Fruit fly (Drosophila melanogaster) whole organism, embryonic: ENCODE measurements around the gene CG43088.
A peak's percentile ranks its signal among the peaks of the same experiment; 100 is the strongest.

Experiments
- BEAF-32 ChIP-seq: fragments of 200-800 bp; sonication (Bioruptor generic); optimal IDR thresholded peaks from 3 replicates; lab custom pipeline; 2017; ENCODE audit warnings: missing biosample characterization, missing genetic modification characterization, mild to moderate bottlenecking, moderate library complexity, missing genetic modification reagents
- CG10267 ChIP-seq: fragments of 200-800 bp; sonication (Bioruptor generic); optimal IDR thresholded peaks from 2 replicates; lab custom pipeline; 2018; ENCODE audit warnings: missing biosample characterization, mild to moderate bottlenecking, missing genetic modification characterization, moderate library complexity
- CG11723 ChIP-seq: fragments of 200-800 bp; sonication (Bioruptor generic); optimal IDR thresholded peaks from 2 replicates; lab custom pipeline; 2017; ENCODE audit warnings: missing biosample characterization, mild to moderate bottlenecking, missing genetic modification characterization
- CG14965 ChIP-seq: fragments of 200-800 bp; sonication (Bioruptor generic); optimal IDR thresholded peaks from 2 replicates; lab custom pipeline; 2016; ENCODE audit warnings: missing biosample characterization, missing genetic modification characterization, borderline replicate concordance
- CG17359 ChIP-seq: fragments of 200-800 bp; sonication (Bioruptor generic); optimal IDR thresholded peaks from 3 replicates; lab custom pipeline; 2018; ENCODE audit warnings: missing biosample characterization, mild to moderate bottlenecking, missing genetic modification characterization, moderate library complexity
- CG18476 ChIP-seq: fragments of 200-800 bp; sonication (Bioruptor generic); optimal IDR thresholded peaks from 2 replicates; lab custom pipeline; 2016; ENCODE audit warnings: missing biosample characterization, mild to moderate bottlenecking, missing genetic modification characterization
- CG3281 ChIP-seq: fragments of 200-800 bp; sonication (Bioruptor generic); optimal IDR thresholded peaks from 3 replicates; lab custom pipeline; 2017; ENCODE audit warnings: missing biosample characterization, mild to moderate bottlenecking, missing genetic modification characterization
- CG3995 ChIP-seq: fragments of 200-800 bp; sonication (Bioruptor generic); optimal IDR thresholded peaks from 3 replicates; lab custom pipeline; 2016; ENCODE audit warnings: missing biosample characterization, missing genetic modification characterization
- CG5180 ChIP-seq: fragments of 200-800 bp; sonication (Bioruptor generic); optimal IDR thresholded peaks from 3 replicates; lab custom pipeline; 2017; ENCODE audit warnings: missing biosample characterization, missing genetic modification characterization, mild to moderate bottlenecking, moderate library complexity, missing genetic modification reagents
- CG6175 ChIP-seq: fragments of 200-800 bp; sonication (Bioruptor generic); IDR thresholded peaks from 3 replicates; pipeline ENCODE4 v1.3.6; 2022; ENCODE audit warnings: missing biosample characterization, missing genetic modification characterization
- CG6765 ChIP-seq: fragments of 200-800 bp; sonication (Bioruptor generic); optimal IDR thresholded peaks from 3 replicates; lab custom pipeline; 2017; ENCODE audit warnings: missing biosample characterization, mild to moderate bottlenecking, missing genetic modification characterization
- CG6791 ChIP-seq: fragments of 200-800 bp; sonication (Bioruptor generic); IDR thresholded peaks from 3 replicates; pipeline ENCODE4 v1.3.6; 2022; ENCODE audit warnings: missing biosample characterization, missing genetic modification characterization; ENCODE audit not compliant: partially characterized antibody
- CG6854 ChIP-seq: fragments of 200-800 bp; sonication (Bioruptor generic); optimal IDR thresholded peaks from 3 replicates; lab custom pipeline; 2017; ENCODE audit warnings: missing biosample characterization, mild to moderate bottlenecking, missing genetic modification characterization
- CG7928 ChIP-seq: fragments of 200-800 bp; sonication (Bioruptor generic); optimal IDR thresholded peaks from 2 replicates; lab custom pipeline; 2017; ENCODE audit warnings: missing biosample characterization, mild to moderate bottlenecking, missing genetic modification characterization
- CG8765 ChIP-seq: fragments of 200-800 bp; sonication (Bioruptor generic); IDR thresholded peaks from 2 replicates; pipeline ENCODE4 v1.3.6; 2022; ENCODE audit warnings: missing biosample characterization, missing genetic modification characterization
- CG8924 ChIP-seq: fragments of 200-800 bp; optimal IDR thresholded peaks from 3 replicates; lab custom pipeline; 2019; ENCODE audit warnings: missing biosample characterization, mild to moderate bottlenecking, missing genetic modification characterization, moderate library complexity
- CG9215 ChIP-seq: fragments of 200-800 bp; sonication (Bioruptor generic); IDR thresholded peaks from 2 replicates; pipeline ENCODE4 v1.3.6; 2022; ENCODE audit warnings: missing biosample characterization, missing genetic modification characterization
- D19B ChIP-seq: fragments of 200-800 bp; sonication (Bioruptor generic); optimal IDR thresholded peaks from 2 replicates; lab custom pipeline; 2017; ENCODE audit warnings: missing biosample characterization, mild to moderate bottlenecking, missing genetic modification characterization
- E2f2 ChIP-seq: fragments of 200-800 bp; sonication (Bioruptor generic); IDR thresholded peaks from 2 replicates; pipeline ENCODE4 v1.3.6; 2022; ENCODE audit warnings: missing biosample characterization, missing genetic modification characterization
- Eip74EF ChIP-seq, 2 experiments: fragments of 200-800 bp in 1 of 2; fragments of >200 bp in 1 of 2; sonication (Bioruptor generic) in 1 of 2; optimal IDR thresholded peaks; 2 replicates each; lab custom pipeline; 2017 to 2019; ENCODE audit warnings: missing biosample characterization in 2 of 2, missing genetic modification characterization in 2 of 2, mild to moderate bottlenecking in 1 of 2, moderate library complexity in 1 of 2
- Ets65A ChIP-seq: fragments of 200-800 bp; sonication (Bioruptor generic); peaks from one replicate; lab custom pipeline; 2016; ENCODE audit warnings: missing biosample characterization, missing genetic modification characterization
- Ets97D ChIP-seq: fragments of 200-800 bp; sonication (Bioruptor generic); optimal IDR thresholded peaks from 3 replicates; lab custom pipeline; 2016; ENCODE audit warnings: missing biosample characterization, missing genetic modification characterization
- H2.0 ChIP-seq: fragments of 200-800 bp; sonication (Bioruptor generic); IDR thresholded peaks from 2 replicates; pipeline ENCODE4 v1.3.6; 2022; ENCODE audit warnings: missing biosample characterization, missing genetic modification characterization
- Hand ChIP-seq: fragments of 200-800 bp; sonication (Bioruptor generic); optimal IDR thresholded peaks from 2 replicates; lab custom pipeline; 2017; ENCODE audit warnings: mild to moderate bottlenecking, missing biosample characterization, missing genetic modification reagents, missing genetic modification characterization
- Hey ChIP-seq: fragments of 200-800 bp; sonication (Bioruptor generic); optimal IDR thresholded peaks from 3 replicates; lab custom pipeline; 2018; ENCODE audit warnings: missing biosample characterization, mild to moderate bottlenecking, missing genetic modification characterization
- Myb ChIP-seq: fragments of 200-800 bp; sonication (Bioruptor generic); optimal IDR thresholded peaks from 2 replicates; lab custom pipeline; 2016; ENCODE audit warnings: missing biosample characterization, missing genetic modification characterization
- Poxn ChIP-seq: fragments of 200-800 bp; sonication (Bioruptor generic); IDR thresholded peaks from 2 replicates; pipeline ENCODE4 v1.3.6; 2022; ENCODE audit warnings: missing biosample characterization, missing genetic modification characterization
- Sox102F ChIP-seq: fragments of 200-800 bp; sonication (Bioruptor generic); optimal IDR thresholded peaks from 2 replicates; lab custom pipeline; 2018; ENCODE audit warnings: missing biosample characterization, mild to moderate bottlenecking, missing genetic modification characterization, moderate library complexity
- Ssrp ChIP-seq: fragments of 200-800 bp; sonication (Bioruptor generic); optimal IDR thresholded peaks from 2 replicates; lab custom pipeline; 2018; ENCODE audit warnings: missing biosample characterization, mild to moderate bottlenecking, missing genetic modification characterization, moderate library complexity
- Xrp1 ChIP-seq: fragments of 200-800 bp; sonication (Bioruptor generic); IDR thresholded peaks from 2 replicates; pipeline ENCODE4 v1.3.6; 2022; ENCODE audit warnings: missing biosample characterization, missing genetic modification characterization
- al ChIP-seq: fragments of 200-800 bp; sonication (Bioruptor generic); IDR thresholded peaks from 2 replicates; pipeline ENCODE4 v1.3.6; 2022; ENCODE audit warnings: missing biosample characterization, missing genetic modification characterization
- amos ChIP-seq: fragments of 200-800 bp; sonication (Bioruptor generic); IDR thresholded peaks from 2 replicates; pipeline ENCODE4 v1.3.6; 2022; ENCODE audit warnings: missing biosample characterization, missing genetic modification characterization; ENCODE audit not compliant: partially characterized antibody
- da ChIP-seq: fragments of 200-800 bp; sonication (Bioruptor generic); optimal IDR thresholded peaks from 2 replicates; lab custom pipeline; 2016; ENCODE audit warnings: missing biosample characterization, missing genetic modification characterization
- dpn ChIP-seq, 2 experiments: fragments of 200-800 bp; sonication (Bioruptor generic); optimal IDR thresholded peaks; 3 replicates each; lab custom pipeline; 2016; ENCODE audit warnings: missing biosample characterization in 2 of 2, missing genetic modification characterization in 2 of 2
- fu2 ChIP-seq: fragments of 200-800 bp; sonication (Bioruptor generic); optimal IDR thresholded peaks from 2 replicates; lab custom pipeline; 2016; ENCODE audit warnings: missing biosample characterization, missing genetic modification characterization
- gt ChIP-seq: fragments of 200-800 bp; sonication (Bioruptor generic); IDR thresholded peaks from 2 replicates; pipeline ENCODE4 v1.3.6; 2022; ENCODE audit warnings: missing biosample characterization, missing genetic modification characterization
- hb ChIP-seq: fragments of 200-800 bp; sonication (Bioruptor generic); IDR thresholded peaks from 3 replicates; pipeline ENCODE4 v1.3.6; 2022; ENCODE audit warnings: missing biosample characterization, missing genetic modification characterization; ENCODE audit not compliant: partially characterized antibody
- hth ChIP-seq: fragments of >200 bp; optimal IDR thresholded peaks from 2 replicates; lab custom pipeline; 2017; ENCODE audit warnings: inconsistent platforms
- otp ChIP-seq: fragments of 200-800 bp; sonication (Bioruptor generic); IDR thresholded peaks from 3 replicates; pipeline ENCODE4, ENCODE4 v1.3.6; 2022; ENCODE audit warnings: missing biosample characterization, missing genetic modification characterization
- p53 ChIP-seq: fragments of 200-800 bp; sonication (Bioruptor generic); optimal IDR thresholded peaks from 2 replicates; lab custom pipeline; 2016; ENCODE audit warnings: missing biosample characterization, missing genetic modification characterization
- pan ChIP-seq, 4 experiments: fragments of >200 bp in 3 of 4; fragments of 200-800 bp in 1 of 4; sonication (Bioruptor generic) in 1 of 4; optimal IDR thresholded peaks in 3 of 4; IDR thresholded peaks in 1 of 4; 2 replicates each; pipeline versions ENCODE4 v1.3.6 to Lab custom; 2017 to 2022; ENCODE audit warnings: missing biosample characterization in 2 of 4, missing genetic modification characterization in 2 of 4, mixed read lengths in 1 of 4
- pzg ChIP-seq: fragments of 200-800 bp; sonication (Bioruptor generic); optimal IDR thresholded peaks from 3 replicates; lab custom pipeline; 2018; ENCODE audit warnings: missing biosample characterization, mild to moderate bottlenecking, missing genetic modification characterization, moderate library complexity
- sim ChIP-seq: fragments of 200-800 bp; sonication (Bioruptor generic); IDR thresholded peaks from 2 replicates; pipeline ENCODE4 v1.3.6; 2022; ENCODE audit warnings: missing biosample characterization, missing genetic modification characterization
- slou ChIP-seq: fragments of 200-800 bp; sonication (Bioruptor generic); optimal IDR thresholded peaks from 3 replicates; lab custom pipeline; 2016; ENCODE audit warnings: missing biosample characterization, missing genetic modification characterization
- sob ChIP-seq: fragments of 200-800 bp; sonication (Bioruptor generic); IDR thresholded peaks from 2 replicates; pipeline ENCODE4 v1.3.6; 2022; ENCODE audit warnings: missing biosample characterization, missing genetic modification characterization
- unpg ChIP-seq: fragments of 200-800 bp; sonication (Bioruptor generic); optimal IDR thresholded peaks from 3 replicates; lab custom pipeline; 2018; ENCODE audit warnings: missing biosample characterization, mild to moderate bottlenecking, missing genetic modification characterization, moderate library complexity
- vnd ChIP-seq: fragments of 200-800 bp; sonication (Bioruptor generic); IDR thresholded peaks from 3 replicates; pipeline ENCODE4 v1.3.6; 2022; ENCODE audit warnings: missing biosample characterization, missing genetic modification characterization; ENCODE audit not compliant: partially characterized antibody
- wek ChIP-seq: fragments of 200-800 bp; sonication (Bioruptor generic); optimal IDR thresholded peaks from 3 replicates; lab custom pipeline; 2018; ENCODE audit warnings: missing biosample characterization, mild to moderate bottlenecking, missing genetic modification characterization, moderate library complexity
- zen2 ChIP-seq: fragments of 200-800 bp; sonication (Bioruptor generic); IDR thresholded peaks from 3 replicates; pipeline ENCODE4 v1.3.6; 2022; ENCODE audit warnings: missing biosample characterization, missing genetic modification characterization; ENCODE audit not compliant: partially characterized antibody

Gene CG43088

dm6 chrX:14717245-14717644 is 15.1 kb downstream of the CG43088 start (continued):
- peak; percentile 72 for TF ChIP-seq sob (GFP tag; lab: Robert Waterston, UW)
- TF ChIP-seq CG8765, result no peak
- TF ChIP-seq CG3281, result peak; percentile 78
- peak; percentile 92 for TF ChIP-seq wek
- peak; percentile 60 for TF ChIP-seq da (GFP tag; lab: Kevin White, UChicago)
- TF ChIP-seq Ssrp (tag; lab: Kevin White, UChicago), result peak; percentile 4
- TF ChIP-seq CG8924 (tag; lab: Kevin White, UChicago), result peak; percentile 52
- TF ChIP-seq gt (GFP tag; lab: Robert Waterston, UW), result no peak
- TF ChIP-seq otp (GFP tag; lab: Robert Waterston, UW), result peak; percentile 83; the same call in 2 of the 3 replicates
- TF ChIP-seq hb (GFP tag; lab: Robert Waterston, UW), result no peak
- TF ChIP-seq CG10267 (tag; lab: Kevin White, UChicago), result peak; percentile 12
- TF ChIP-seq CG14965, result peak; percentile 73
- peak; percentile 92 for TF ChIP-seq Ets65A (GFP tag; lab: Kevin White, UChicago)
- no peak for TF ChIP-seq amos (GFP tag; lab: Robert Waterston, UW)
- TF ChIP-seq CG6175, result no peak
- TF ChIP-seq CG3995 (GFP tag; lab: Kevin White, UChicago), result no peak
- TF ChIP-seq CG11723 (GFP tag; lab: Kevin White, UChicago), result peak; percentile 82
- TF ChIP-seq CG17359 (tag; lab: Kevin White, UChicago), result peak; percentile 89
- peak; percentile 51 for TF ChIP-seq CG18476 (GFP tag; lab: Kevin White, UChicago)
- peak; percentile 68 for TF ChIP-seq Hey
- peak; percentile 81 for TF ChIP-seq CG6765 (GFP tag; lab: Kevin White, UChicago)
- peak; percentile 37 for TF ChIP-seq Myb (GFP tag; lab: Kevin White, UChicago)
- TF ChIP-seq CG6854 (GFP tag; lab: Kevin White, UChicago), result peak; percentile 73
- TF ChIP-seq Eip74EF (GFP tag; optimal IDR thresholded peaks at IDR 0.05; lab: Kevin White, UChicago), result peak in 1 of 2 experiments; percentile 74
- peak; percentile 85 for TF ChIP-seq sim (GFP tag; lab: Robert Waterston, UW)
- TF ChIP-seq fu2 (GFP tag; lab: Kevin White, UChicago), result peak; percentile 33
- TF ChIP-seq unpg, result peak; percentile 69
- TF ChIP-seq Xrp1 (GFP tag; lab: Robert Waterston, UW), result peak; percentile 82
- peak; percentile 63 to 65 for TF ChIP-seq dpn (GFP tag; optimal IDR thresholded peaks at IDR 0.05; lab: Kevin White, UChicago)
- TF ChIP-seq zen2 (GFP tag; lab: Robert Waterston, UW), result no peak
- TF ChIP-seq pzg (GFP tag; lab: Kevin White, UChicago), result no peak
- TF ChIP-seq E2f2 (GFP tag; lab: Robert Waterston, UW), result peak; percentile 64
- TF ChIP-seq CG7928 (GFP tag; lab: Kevin White, UChicago), result peak; percentile 33
- no peak for TF ChIP-seq CG6791 (GFP tag; lab: Robert Waterston, UW)
- peak; percentile 41 for TF ChIP-seq Hand (GFP tag; lab: Kevin White, UChicago)
- peak; percentile 85 for TF ChIP-seq Sox102F (GFP tag; lab: Kevin White, UChicago)
- 0 out of 2 replicates have a peak, but pooled peaks have one; percentile 6 for TF ChIP-seq Poxn (GFP tag; lab: Robert Waterston, UW)
- TF ChIP-seq Ets97D (GFP tag; lab: Kevin White, UChicago), result peak; percentile 33
- peak; percentile 55; the same call in 1 of the 2 replicates for TF ChIP-seq H2.0 (GFP tag; lab: Robert Waterston, UW)
- TF ChIP-seq pan (optimal IDR thresholded peaks at IDR 0.05; lab: Kevin White, UChicago), result no peak
- TF ChIP-seq pan (GFP tag; optimal IDR thresholded peaks at IDR 0.05 in 1 of 2, IDR thresholded peaks at IDR 0.05 in 1 of 2), result peak in 1 of 2 experiments; percentile 81
- TF ChIP-seq al (GFP tag; lab: Robert Waterston, UW), result 0 out of 2 replicates have a peak, but pooled peaks have one; percentile 9
- no peak for TF ChIP-seq BEAF-32 (GFP tag; lab: Kevin White, UChicago)
- peak; percentile 82 for TF ChIP-seq CG5180 (GFP tag; lab: Kevin White, UChicago)
- TF ChIP-seq slou (GFP tag; lab: Kevin White, UChicago), result peak; percentile 32
- peak; percentile 73 for TF ChIP-seq p53
- TF ChIP-seq CG9215 (GFP tag; lab: Robert Waterston, UW), result no peak
- TF ChIP-seq vnd (GFP tag; lab: Robert Waterston, UW), result no peak
- TF ChIP-seq D19B (GFP tag; lab: Kevin White, UChicago), result peak; percentile 16
- no peak for TF ChIP-seq hth (lab: Kevin White, UChicago)
